Worm (Caenorhabditis elegans) whole organism, L1 larva: Measurements from ENCODE around the gene D2021.4.
A peak's percentile ranks its signal among the peaks of the same experiment; 100 is the strongest.
"Not testable (repeated sequence)": the region's sequence is repeated elsewhere in the genome, so short reads cannot be mapped to it uniquely, and the experiment has no call there.

ENCODE experiments used
- C04F5.9 ChIP-seq: sonication (generic microtip); optimal IDR thresholded peaks from 2 replicates; lab custom pipeline; 2016; ENCODE audit warnings: missing genetic modification characterization, missing compliant biosample characterization
- C16A3.4 ChIP-seq: fragments of 150-350 bp; optimal IDR thresholded peaks from 2 replicates; lab custom pipeline; 2014; ENCODE audit warnings: missing biosample characterization, missing genetic modification characterization
- aha-1 ChIP-seq: fragments of 150-350 bp; optimal IDR thresholded peaks from 2 replicates; lab custom pipeline; 2014; ENCODE audit warnings: missing biosample characterization, missing genetic modification characterization
- alr-1 ChIP-seq: fragments of 200-800 bp; sonication (Bioruptor generic); optimal IDR thresholded peaks from 2 replicates; lab custom pipeline; 2018; ENCODE audit warnings: borderline replicate concordance, mild to moderate bottlenecking, missing genetic modification characterization, missing compliant biosample characterization
- aly-2 ChIP-seq: fragments of 150-350 bp; optimal IDR thresholded peaks from 2 replicates; lab custom pipeline; 2014; ENCODE audit warnings: missing biosample characterization, missing genetic modification characterization
- ceh-63 ChIP-seq: fragments of 200-800 bp; sonication (Bioruptor generic); optimal IDR thresholded peaks from 2 replicates; lab custom pipeline; 2018; ENCODE audit warnings: mild to moderate bottlenecking, missing genetic modification characterization, missing compliant biosample characterization
- ceh-8 ChIP-seq: fragments of 200-800 bp; sonication (Bioruptor generic); optimal IDR thresholded peaks from 2 replicates; lab custom pipeline; 2018; ENCODE audit warnings: mild to moderate bottlenecking, missing genetic modification characterization, moderate library complexity, missing compliant biosample characterization
- ceh-82 ChIP-seq, 3 experiments: fragments of 150-350 bp in 1 of 3; sonication (generic microtip) in 2 of 3; optimal IDR thresholded peaks; 2 replicates each; lab custom pipeline; 2014 to 2017; ENCODE audit warnings: missing biosample characterization in 3 of 3, missing genetic modification characterization in 3 of 3
- ceh-90 ChIP-seq: sonication (generic microtip); optimal IDR thresholded peaks from 2 replicates; lab custom pipeline; 2016; ENCODE audit warnings: missing genetic modification characterization, missing compliant biosample characterization
- efl-3 ChIP-seq: fragments of 200-800 bp; sonication (Bioruptor generic); optimal IDR thresholded peaks from 2 replicates; lab custom pipeline; 2018; ENCODE audit warnings: mild to moderate bottlenecking, missing genetic modification characterization, missing compliant biosample characterization
- fkh-8 ChIP-seq: sonication (generic microtip); optimal IDR thresholded peaks from 2 replicates; lab custom pipeline; 2016; ENCODE audit warnings: mild to moderate bottlenecking, missing genetic modification characterization, missing compliant biosample characterization
- fos-1 ChIP-seq: fragments of 150-350 bp; optimal IDR thresholded peaks from 2 replicates; lab custom pipeline; 2014; ENCODE audit warnings: missing biosample characterization, missing genetic modification characterization
- grh-1 ChIP-seq: fragments of 200-800 bp; sonication (Bioruptor generic); IDR thresholded peaks from 2 replicates; pipeline ENCODE4 v1.3.6; 2022; ENCODE audit warnings: missing genetic modification reagents, missing genetic modification characterization, missing compliant biosample characterization
- irx-1 ChIP-seq: sonication (generic microtip); optimal IDR thresholded peaks from 2 replicates; lab custom pipeline; 2016; ENCODE audit warnings: missing genetic modification characterization, missing compliant biosample characterization
- isw-1 ChIP-seq: fragments of 200-800 bp; sonication (Bioruptor generic); IDR thresholded peaks from 2 replicates; pipeline ENCODE4 v1.3.6; 2022; ENCODE audit warnings: missing genetic modification characterization, missing compliant biosample characterization
- lin-35 ChIP-seq, 2 experiments: fragments of 150-350 bp; optimal IDR thresholded peaks; 2 replicates each; lab custom pipeline; 2014; ENCODE audit warnings: missing biosample characterization in 2 of 2, missing genetic modification characterization in 2 of 2, missing genetic modification reagents in 2 of 2
- nhr-11 ChIP-seq: fragments of 150-350 bp; optimal IDR thresholded peaks from 2 replicates; lab custom pipeline; 2014; ENCODE audit warnings: missing biosample characterization, missing genetic modification characterization
- nhr-20 ChIP-seq: sonication (generic microtip); optimal IDR thresholded peaks from 2 replicates; lab custom pipeline; 2016; ENCODE audit warnings: mild to moderate bottlenecking, missing genetic modification characterization, missing compliant biosample characterization
- nhr-237 ChIP-seq: fragments of 150-350 bp; optimal IDR thresholded peaks from 2 replicates; lab custom pipeline; 2014; ENCODE audit warnings: missing biosample characterization, missing genetic modification characterization
- nhr-28 ChIP-seq: fragments of 150-350 bp; optimal IDR thresholded peaks from 2 replicates; lab custom pipeline; 2014; ENCODE audit warnings: missing biosample characterization, missing genetic modification characterization
- nhr-71 ChIP-seq: sonication (generic microtip); optimal IDR thresholded peaks from 2 replicates; lab custom pipeline; 2016; ENCODE audit warnings: mild to moderate bottlenecking, missing genetic modification characterization, moderate library complexity, missing compliant biosample characterization
- nhr-84 ChIP-seq: sonication (generic microtip); optimal IDR thresholded peaks from 2 replicates; lab custom pipeline; 2017; ENCODE audit warnings: missing biosample characterization, missing genetic modification characterization
- pag-3 ChIP-seq: sonication (generic microtip); optimal IDR thresholded peaks from 2 replicates; lab custom pipeline; 2017; ENCODE audit warnings: missing genetic modification characterization, mild to moderate bottlenecking, missing compliant biosample characterization, antibody characterized with exemption, borderline replicate concordance; ENCODE audit not compliant: insufficient read depth
- pax-3 ChIP-seq: fragments of 200-800 bp; sonication (Bioruptor generic); optimal IDR thresholded peaks from 2 replicates; lab custom pipeline; 2018; ENCODE audit warnings: mild to moderate bottlenecking, missing genetic modification characterization, moderate library complexity, missing compliant biosample characterization
- pqm-1 ChIP-seq: sonication (generic microtip); optimal IDR thresholded peaks from 3 replicates; lab custom pipeline; 2017; ENCODE audit warnings: missing biosample characterization, missing genetic modification characterization
- rnt-1 ChIP-seq: sonication (generic microtip); optimal IDR thresholded peaks from 2 replicates; lab custom pipeline; 2016; ENCODE audit warnings: mild to moderate bottlenecking, missing genetic modification characterization, moderate library complexity, missing compliant biosample characterization
- snpc-4 ChIP-seq: fragments of 150-350 bp; optimal IDR thresholded peaks from 2 replicates; lab custom pipeline; 2014; ENCODE audit warnings: missing biosample characterization, missing genetic modification characterization
- sptf-1 ChIP-seq: fragments of 150-350 bp; optimal IDR thresholded peaks from 2 replicates; lab custom pipeline; 2014; ENCODE audit warnings: missing biosample characterization, missing genetic modification characterization
- unc-130 ChIP-seq: fragments of 150-350 bp; optimal IDR thresholded peaks from 2 replicates; lab custom pipeline; 2017; ENCODE audit warnings: missing biosample characterization, missing genetic modification characterization, inconsistent platforms
- unc-62 ChIP-seq: fragments of 150-350 bp; optimal IDR thresholded peaks from 2 replicates; lab custom pipeline; 2014; ENCODE audit warnings: missing biosample characterization, missing genetic modification reagents, missing genetic modification characterization
- unc-86 ChIP-seq: sonication (generic microtip); optimal IDR thresholded peaks from 2 replicates; lab custom pipeline; 2016; ENCODE audit warnings: missing genetic modification characterization, missing compliant biosample characterization
- unc-98 ChIP-seq: fragments of 200-800 bp; sonication (Bioruptor generic); IDR thresholded peaks from 2 replicates; pipeline ENCODE4 v1.3.6; 2022; ENCODE audit warnings: missing genetic modification characterization, missing compliant biosample characterization
- vab-15 ChIP-seq: sonication (generic microtip); optimal IDR thresholded peaks from 2 replicates; lab custom pipeline; 2017; ENCODE audit warnings: missing genotype, mild to moderate bottlenecking, missing genetic modification characterization, missing compliant biosample characterization
- xbp-1 ChIP-seq: sonication (generic microtip); optimal IDR thresholded peaks from 2 replicates; lab custom pipeline; 2016; ENCODE audit warnings: missing genetic modification characterization, missing compliant biosample characterization
- ztf-4 ChIP-seq: fragments of 150-350 bp; optimal IDR thresholded peaks from 2 replicates; lab custom pipeline; 2014; ENCODE audit warnings: missing biosample characterization, missing genetic modification characterization

D2021.4 gene

ce11 chrX:8545971-8546442 lies 2.9 kb downstream of the D2021.4 start, which contains the start of gene sdha-1 (continued):
- TF ChIP-seq rnt-1 (tag; lab: Kevin White, UChicago) (peak; percentile 90), nhr-11 (no peak), ceh-82 (tag; optimal IDR thresholded peaks at IDR 0.05; lab: Kevin White, UChicago) (peak; percentile 81 to 87 (median 86)), vab-15 (tag; lab: Kevin White, UChicago) (no peak), fos-1 (tag; lab: Kevin White, UChicago) (peak; percentile 65), irx-1 (tag; lab: Kevin White, UChicago) (peak; percentile 71), unc-62 (GFP tag; lab: Kevin White, UChicago) (no peak), nhr-28 (tag; lab: Kevin White, UChicago) (no peak)

ce11 chrX:8541562-8541961 lies 7.3 kb downstream of the D2021.4 start, which contains the start of gene nspc-7:
Gene nspc-7, plus strand, starts transcription at chrX:8541862.
- not testable (repeated sequence) for TF ChIP-seq efl-3 (GFP tag; lab: Kevin White, UChicago); pag-3; nhr-20 (tag; lab: Kevin White, UChicago)

- TF ChIP-seq ceh-63 (GFP tag; lab: Kevin White, UChicago); nhr-84 (tag; lab: Kevin White, UChicago); nhr-71: not testable (repeated sequence)
These were observed 10.6 kb downstream of the D2021.4 start, which contains the start of the genes nspc-4 and nspc-5 for ce11 chrX:8538262-8538776. Gene nspc-4, minus strand, starts transcription at chrX:8538362. Gene nspc-5, plus strand, starts transcription at chrX:8538726.

- TF ChIP-seq snpc-4 (tag; lab: Kevin White, UChicago) (no peak), nhr-71 (no peak), pqm-1 (tag; lab: Kevin White, UChicago) (no peak), C16A3.4 (tag; lab: Kevin White, UChicago) (no peak), isw-1 (GFP tag; lab: Robert Waterston, UW) (no peak), unc-98 (GFP tag; lab: Robert Waterston, UW) (no peak), fkh-8 (tag; lab: Kevin White, UChicago) (no peak), aha-1 (no peak)
These were observed 12.1 kb downstream of the D2021.4 start, which contains the start of gene nspc-3 for ce11 chrX:8536791-8537190. Gene nspc-3, plus strand, starts transcription at chrX:8537091.

ce11 chrX:8535006-8535405 lies 13.9 kb downstream of the D2021.4 start, which contains the start of gene nspc-1:
Gene nspc-1, minus strand, starts transcription at chrX:8535106.
- TF ChIP-seq ceh-82 (tag; optimal IDR thresholded peaks at IDR 0.05; lab: Kevin White, UChicago); C04F5.9 (tag; lab: Kevin White, UChicago); nhr-237 (tag; lab: Kevin White, UChicago): not testable (repeated sequence)

- TF ChIP-seq alr-1 (no peak), ztf-4 (tag; lab: Kevin White, UChicago) (no peak), unc-130 (tag; lab: Kevin White, UChicago) (no peak), vab-15 (tag; lab: Kevin White, UChicago) (no peak), grh-1 (GFP tag; lab: Robert Waterston, UW) (no peak), fos-1 (tag; lab: Kevin White, UChicago) (no peak), pqm-1 (tag; lab: Kevin White, UChicago) (no peak), sptf-1 (no peak), ceh-8 (no peak), pax-3 (tag; lab: Kevin White, UChicago) (no peak), ceh-90 (tag; lab: Kevin White, UChicago) (no peak), lin-35 (GFP tag; optimal IDR thresholded peaks at IDR 0.05; lab: Kevin White, UChicago) (no peak), aly-2 (tag; lab: Kevin White, UChicago) (no peak), unc-86 (tag; lab: Kevin White, UChicago) (no peak), xbp-1 (tag; lab: Kevin White, UChicago) (no peak)
These were observed 20.9 kb downstream of the D2021.4 start, which contains the start of gene flp-5 for ce11 chrX:8527950-8528349. Gene flp-5, plus strand, starts transcription at chrX:8528250.
